Fruit fly (Drosophila melanogaster): ENCODE data around the gene CG10347.

dm6 chrX:11894198-11894597, 39.5 kb upstream of the CG10347 start:
- TF ChIP-seq CTCF (optimal IDR thresholded peaks at IDR 0.05) (no peak), CG8478 (optimal IDR thresholded peaks at IDR 0.05) (no peak)
